Worm (Caenorhabditis elegans) whole organism, L4/young adult: ENCODE results near the gene C39B10.7.

ENCODE experiments used
- W03F9.2 ChIP-seq: fragments of 150-350 bp; optimal IDR thresholded peaks from 2 replicates; lab custom pipeline; 2014; ENCODE audit warnings: missing biosample characterization, missing genetic modification characterization
- dao-5 ChIP-seq: sonication (generic microtip); optimal IDR thresholded peaks from 2 replicates; lab custom pipeline; 2016; ENCODE audit warnings: missing genotype, missing genetic modification characterization, moderate library complexity, missing compliant biosample characterization
- him-1 ChIP-seq: sonication (generic microtip); optimal IDR thresholded peaks from 2 replicates; lab custom pipeline; 2016; ENCODE audit warnings: missing genotype, missing genetic modification reagents, missing genetic modification characterization, missing compliant biosample characterization

C39B10.7 gene

DNA sequence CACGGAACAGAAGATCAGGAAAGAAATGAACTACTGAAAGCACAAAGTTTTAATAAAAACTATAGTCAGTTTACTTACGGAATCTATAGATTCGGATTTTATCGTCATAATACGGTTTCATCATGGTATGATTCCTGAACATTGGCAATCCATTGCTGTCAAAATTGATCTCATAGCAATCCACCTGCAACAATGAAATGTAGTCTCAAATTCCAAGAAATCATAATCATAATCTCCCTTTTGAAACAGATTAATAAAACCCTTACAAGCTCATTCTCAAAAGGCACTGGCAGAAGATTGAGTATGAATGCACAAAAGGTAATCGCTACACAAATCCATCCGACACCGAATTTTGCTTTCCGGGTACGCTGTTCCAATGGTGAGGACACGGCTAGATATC, 14.3 kb upstream of the C39B10.7 start:
- TF ChIP-seq W03F9.2 (tag; lab: Kevin White, UChicago) (no peak), dao-5 (tag; lab: Kevin White, UChicago) (no peak), him-1 (tag; lab: Kevin White, UChicago) (no peak)

DNA sequence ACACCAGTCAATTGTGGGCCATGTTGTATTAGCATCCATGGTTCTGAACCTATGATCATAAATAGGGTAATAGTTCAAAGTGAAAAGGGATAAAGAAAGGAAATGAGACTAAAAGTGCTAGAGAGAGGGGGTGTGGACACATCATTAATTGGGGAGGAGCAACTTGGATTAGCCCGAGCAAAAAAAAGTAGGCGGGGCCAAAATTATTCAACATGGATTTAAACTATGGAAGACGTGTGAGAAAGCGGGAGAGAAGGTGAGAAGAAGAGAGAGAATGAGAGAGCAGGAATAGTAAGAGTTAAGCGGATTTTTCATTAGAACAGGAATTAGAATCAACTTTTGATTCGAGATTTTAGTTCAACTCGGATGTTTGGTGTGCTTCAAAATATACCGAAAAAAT, 13.1 kb upstream of the C39B10.7 start, which contains the start of gene C39B10.1:
Gene C39B10.1 (minus strand): TSS at position 101 of the 400 bp plus-strand sequence.
- TF ChIP-seq dao-5 (tag; lab: Kevin White, UChicago) (no peak), W03F9.2 (tag; lab: Kevin White, UChicago) (no peak), him-1 (tag; lab: Kevin White, UChicago) (no peak)

DNA sequence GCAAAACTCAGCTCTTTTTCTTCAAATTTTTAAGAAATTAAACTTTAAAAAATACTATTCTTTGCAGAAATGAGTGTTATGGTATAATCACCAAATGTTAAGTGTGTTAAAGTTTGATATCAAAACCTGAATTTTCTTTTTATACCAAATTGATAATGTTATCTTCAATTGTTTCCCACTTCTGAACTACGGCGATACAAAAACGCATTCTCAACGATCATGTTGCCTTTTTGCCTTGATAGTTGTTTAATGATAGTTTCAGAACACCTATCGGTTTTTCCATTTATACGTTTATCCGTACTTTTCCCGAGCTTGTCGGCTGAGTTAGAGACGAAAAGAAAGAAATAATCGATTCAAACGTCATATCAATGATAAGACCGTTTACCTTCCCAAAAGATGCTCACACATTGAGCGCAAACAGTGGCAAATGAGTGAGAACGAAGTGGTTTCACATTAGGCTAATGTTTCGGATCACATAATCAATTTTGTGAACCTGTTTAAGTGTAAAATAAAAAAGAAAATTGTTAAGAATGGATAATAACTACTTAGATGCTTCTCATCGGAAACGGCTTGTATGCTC, 1.6 kb upstream of the C39B10.7 start, which contains the start of gene elt-4:
Gene elt-4 (plus strand): TSS at position 530 of the 580 bp plus-strand sequence.
- no peak for TF ChIP-seq W03F9.2 (tag; lab: Kevin White, UChicago)
- TF ChIP-seq him-1 (tag; lab: Kevin White, UChicago): no peak
- TF ChIP-seq dao-5 (tag; lab: Kevin White, UChicago): no peak

DNA sequence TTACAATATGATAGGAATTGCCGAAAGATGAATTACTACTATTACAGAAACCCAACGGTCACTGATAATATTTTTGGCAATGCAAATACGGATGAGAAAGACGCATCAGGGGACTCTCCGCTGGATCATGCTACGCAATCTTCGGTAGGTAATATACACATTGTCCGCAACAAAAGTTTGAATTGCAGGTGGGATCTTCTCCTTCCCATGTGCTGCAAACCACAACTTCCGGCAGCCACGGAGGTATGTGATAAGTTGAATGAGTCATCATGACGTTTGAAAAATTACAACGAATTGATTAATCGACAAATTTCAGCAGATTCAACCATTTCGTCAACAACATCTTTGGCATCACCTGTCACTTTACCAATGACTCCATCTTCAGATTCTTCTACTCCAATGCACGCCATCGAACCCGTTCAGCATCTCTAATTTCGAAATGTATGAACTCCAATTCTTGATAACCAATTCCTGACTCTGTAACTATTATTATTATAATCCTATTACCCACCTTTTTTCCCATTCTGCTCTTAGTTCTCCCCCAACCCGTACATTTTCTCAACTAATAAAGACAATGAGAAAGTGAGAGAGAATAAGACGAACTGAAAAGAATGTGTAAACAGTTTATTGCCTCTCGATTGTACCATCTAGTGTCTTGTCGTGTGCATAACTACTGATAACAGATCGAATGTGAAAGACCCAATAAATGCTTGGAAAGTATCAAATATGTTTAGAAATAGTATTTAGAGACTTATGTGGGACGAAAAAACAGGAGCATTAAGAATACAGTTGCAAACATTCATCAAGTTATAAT, 706 bp downstream of the C39B10.7 start:
- TF ChIP-seq W03F9.2 (tag; lab: Kevin White, UChicago): no peak
- no peak for TF ChIP-seq him-1 (tag; lab: Kevin White, UChicago)
- no peak for TF ChIP-seq dao-5 (tag; lab: Kevin White, UChicago)

DNA sequence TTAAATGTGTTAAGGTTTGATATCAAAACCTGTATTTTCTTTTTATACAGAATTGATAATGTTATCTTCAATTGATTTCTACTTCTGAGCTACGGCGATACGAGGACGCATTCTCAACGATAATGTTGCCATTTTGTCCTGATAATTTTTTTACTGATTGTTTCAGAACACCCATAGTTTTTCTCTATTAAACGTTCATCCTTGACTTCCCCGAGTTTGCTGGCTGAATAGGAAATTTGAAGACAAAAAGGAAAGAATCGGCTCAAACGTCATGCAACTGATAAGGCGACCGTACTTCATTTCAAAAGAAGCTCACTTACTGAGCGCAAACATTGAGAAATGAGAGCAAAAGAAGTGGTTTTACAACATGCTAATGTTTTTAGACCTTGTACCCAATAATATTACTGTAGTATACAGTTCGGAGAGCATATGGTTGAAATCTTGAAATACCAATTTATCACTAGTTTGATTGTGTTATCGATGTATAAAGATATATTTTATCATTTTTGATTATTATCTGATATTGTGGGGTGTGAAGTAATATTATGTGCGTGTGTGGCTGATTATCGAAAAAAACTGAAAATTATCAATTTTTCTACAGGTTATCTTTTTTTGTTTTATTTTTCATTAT, 2.5 kb downstream of the C39B10.7 start:
- TF ChIP-seq dao-5 (tag; lab: Kevin White, UChicago): no peak
- no peak for TF ChIP-seq W03F9.2 (tag; lab: Kevin White, UChicago)
- no peak for TF ChIP-seq him-1 (tag; lab: Kevin White, UChicago)

DNA sequence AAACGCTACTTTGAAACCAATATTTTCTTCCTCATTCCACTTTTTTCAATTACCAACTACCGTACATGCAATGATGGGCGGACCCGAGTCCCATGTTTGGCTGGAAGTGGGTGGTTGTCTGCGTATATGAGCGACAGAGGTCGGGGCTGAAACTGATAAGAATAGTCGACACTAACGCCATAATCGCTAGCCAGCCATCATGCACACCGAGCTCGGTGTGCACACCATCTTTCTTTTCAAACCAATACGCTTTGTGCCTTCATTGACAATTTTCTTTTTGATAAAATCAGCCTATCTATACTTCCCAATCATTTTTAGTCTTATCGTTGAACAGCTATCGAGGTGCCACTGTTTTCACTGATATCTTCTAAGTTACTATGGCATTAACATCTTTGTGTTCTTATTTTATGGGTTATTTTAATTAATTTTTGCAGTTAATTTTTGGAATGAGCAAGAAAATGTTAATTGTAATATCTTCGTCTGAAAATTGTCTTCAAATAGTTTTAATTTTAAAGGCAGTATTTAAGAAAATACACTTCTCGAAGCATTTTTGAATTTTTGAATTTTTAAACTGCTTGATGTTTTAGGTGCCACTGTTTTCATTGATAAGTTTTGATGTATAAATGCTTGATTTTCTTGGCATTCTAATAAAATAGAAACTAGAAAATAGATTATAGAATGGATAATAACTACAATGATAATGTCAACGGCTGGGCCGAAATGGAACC, 4.1 kb downstream of the C39B10.7 start, which contains the start of gene elt-2:
Gene elt-2 (plus strand): TSS at position 678 of the 728 bp plus-strand sequence.
- no peak for TF ChIP-seq dao-5 (tag; lab: Kevin White, UChicago)
- TF ChIP-seq him-1 (tag; lab: Kevin White, UChicago): no peak
- TF ChIP-seq W03F9.2 (tag; lab: Kevin White, UChicago): no peak

DNA sequence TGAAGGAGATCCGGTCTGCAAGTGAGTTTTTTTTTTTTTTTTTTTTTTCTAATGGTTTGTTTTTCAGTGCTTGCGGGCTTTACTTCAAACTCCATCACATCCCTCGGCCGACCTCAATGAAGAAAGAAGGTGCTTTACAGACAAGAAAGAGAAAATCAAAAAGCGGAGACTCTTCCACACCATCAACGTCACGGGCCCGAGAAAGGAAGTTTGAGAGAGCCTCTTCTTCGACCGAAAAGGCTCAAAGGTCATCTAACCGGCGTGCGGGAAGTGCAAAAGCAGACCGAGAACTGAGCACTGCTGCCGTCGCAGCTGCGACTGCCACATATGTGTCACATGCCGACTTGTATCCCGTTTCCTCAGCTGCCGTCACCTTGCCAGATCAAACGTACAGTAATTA, 5.6 kb downstream of the C39B10.7 start:
- no peak for TF ChIP-seq W03F9.2 (tag; lab: Kevin White, UChicago)
- TF ChIP-seq him-1 (tag; lab: Kevin White, UChicago): no peak
- TF ChIP-seq dao-5 (tag; lab: Kevin White, UChicago): no peak

DNA sequence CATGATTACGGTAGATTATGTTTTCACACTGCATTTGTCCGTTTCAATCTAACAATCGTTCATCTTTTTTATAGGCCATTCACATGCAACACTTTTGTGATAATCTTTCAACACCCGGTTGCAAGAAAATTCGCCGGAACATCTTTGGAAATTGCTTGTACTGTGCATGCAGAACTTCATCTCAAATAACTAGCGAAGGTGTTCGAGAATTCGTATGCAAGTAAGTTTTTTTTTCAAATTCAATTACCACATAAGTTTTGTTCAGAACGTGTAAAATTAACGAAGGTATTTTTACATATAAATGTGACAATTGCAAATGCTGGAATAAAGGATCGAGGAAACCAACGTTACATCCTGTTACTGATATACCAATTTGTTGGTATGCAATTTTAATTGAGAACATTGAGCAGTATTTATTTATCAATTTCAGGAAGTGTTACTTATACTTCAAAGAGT, 8.7 kb downstream of the C39B10.7 start, which contains the start of gene C33D3.3:
Gene C33D3.3 (plus strand): TSS at position 51 of the 456 bp plus-strand sequence.
- no peak for TF ChIP-seq dao-5 (tag; lab: Kevin White, UChicago)
- no peak for TF ChIP-seq W03F9.2 (tag; lab: Kevin White, UChicago)
- no peak for TF ChIP-seq him-1 (tag; lab: Kevin White, UChicago)

DNA sequence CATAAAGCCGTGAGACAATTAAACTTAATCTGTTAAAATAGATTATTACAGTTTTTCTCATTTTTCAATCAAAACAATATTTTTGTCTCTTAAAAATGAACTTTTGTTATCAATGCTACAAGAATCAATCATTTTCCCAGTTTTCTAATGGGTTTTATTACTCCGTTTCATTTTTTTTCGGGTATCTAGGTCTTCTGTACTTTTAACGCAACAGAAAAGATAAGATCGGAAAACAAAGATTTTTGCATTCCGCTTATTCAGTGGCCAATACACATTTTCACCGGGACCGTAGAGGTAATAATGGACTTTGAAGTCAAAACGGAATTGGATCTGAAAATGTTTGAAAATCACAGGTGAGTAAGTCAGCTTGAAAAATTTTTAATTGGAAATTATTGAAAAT, 12.1 kb downstream of the C39B10.7 start, which contains the start of gene C33D3.4:
Gene C33D3.4 (plus strand): TSS at position 301 of the 400 bp plus-strand sequence.
- no peak for TF ChIP-seq him-1 (tag; lab: Kevin White, UChicago)

DNA sequence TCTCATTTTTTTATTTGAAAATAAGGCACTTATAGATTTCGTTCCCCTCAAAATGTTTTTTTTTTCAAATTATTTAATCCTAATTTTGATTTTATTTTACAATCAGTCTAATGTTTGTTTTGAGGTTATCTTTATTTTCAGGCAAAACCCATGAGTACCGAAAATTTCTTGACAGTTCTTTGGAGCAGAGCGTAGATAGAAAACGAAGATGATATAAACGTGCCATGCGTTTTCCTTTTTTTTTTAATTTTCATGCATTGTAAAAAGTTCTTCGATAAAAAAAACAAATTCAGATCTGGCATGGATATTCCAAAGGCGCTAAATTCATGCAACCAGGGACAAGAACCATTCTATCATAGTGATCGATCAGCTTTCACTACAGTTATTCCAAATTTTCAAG, 14.4 kb downstream of the C39B10.7 start, which contains the start of gene C33D3.5:
Gene C33D3.5 (plus strand): TSS at position 301 of the 400 bp plus-strand sequence.
- TF ChIP-seq dao-5 (tag; lab: Kevin White, UChicago) (no peak), W03F9.2 (tag; lab: Kevin White, UChicago) (no peak), him-1 (tag; lab: Kevin White, UChicago) (no peak)

DNA sequence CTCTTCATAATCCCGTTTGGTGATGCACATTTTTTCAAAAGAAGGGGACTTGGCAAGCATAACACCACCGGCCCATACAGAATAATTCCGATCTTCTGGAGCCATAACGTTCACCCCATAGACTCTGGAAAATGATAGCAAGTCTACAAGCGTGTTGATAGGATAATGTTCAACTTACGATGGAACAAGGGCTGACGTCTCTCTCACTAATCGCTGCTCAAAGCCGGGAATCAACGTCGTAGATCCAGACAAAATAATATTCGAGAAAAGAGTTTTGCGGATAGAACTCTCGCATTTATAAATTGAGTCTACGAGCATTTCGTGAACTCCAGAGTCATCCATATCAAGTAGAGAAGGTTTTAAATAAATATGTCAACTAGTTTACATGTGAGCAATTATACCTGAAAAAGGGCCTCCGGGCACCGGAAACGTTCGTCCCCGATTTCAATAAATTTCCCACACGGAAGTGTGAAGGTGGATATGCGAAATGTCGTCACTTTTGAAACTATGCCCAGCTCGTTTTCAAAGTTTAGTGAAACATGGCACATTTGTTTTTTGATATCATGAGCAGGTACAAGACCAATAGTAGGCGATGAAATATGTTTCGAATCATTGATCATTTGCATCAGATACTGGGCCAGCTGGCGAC, 15.3 kb downstream of the C39B10.7 start:
- TF ChIP-seq W03F9.2 (tag; lab: Kevin White, UChicago) (no peak), dao-5 (tag; lab: Kevin White, UChicago) (no peak), him-1 (tag; lab: Kevin White, UChicago) (no peak)

DNA sequence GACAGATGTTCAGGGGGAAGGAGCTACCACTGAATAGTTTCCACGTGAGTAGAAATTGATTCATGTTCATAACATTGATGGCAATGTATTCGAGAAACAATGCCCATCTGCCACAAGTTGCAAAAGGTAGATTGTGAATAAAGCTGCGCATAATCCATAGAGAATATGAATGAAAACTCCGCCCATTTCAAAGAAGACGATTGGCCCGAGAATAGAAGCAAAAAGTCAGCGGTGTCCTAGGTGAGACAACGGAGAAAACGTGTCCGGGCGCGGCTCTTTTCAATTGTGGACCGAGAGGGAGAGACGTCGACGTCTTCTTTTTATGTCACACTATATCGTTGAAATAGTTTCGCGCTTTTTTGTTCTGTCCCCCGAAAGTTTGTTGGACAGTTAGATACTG, 22.9 kb downstream of the C39B10.7 start, which contains the start of gene vab-3:
Gene vab-3 (plus strand): TSS at position 301 of the 400 bp plus-strand sequence.
- TF ChIP-seq him-1 (tag; lab: Kevin White, UChicago): no peak
- TF ChIP-seq W03F9.2 (tag; lab: Kevin White, UChicago): no peak
- TF ChIP-seq dao-5 (tag; lab: Kevin White, UChicago): no peak
